Fruit fly (Drosophila melanogaster) whole organism, embryonic: Measurements from ENCODE around the gene CG14515.

ENCODE experiments used
- CG11085 ChIP-seq: fragments of 200-800 bp; sonication (Bioruptor generic); IDR thresholded peaks from 2 replicates; pipeline ENCODE4 v1.3.6; 2022; ENCODE audit warnings: missing biosample characterization, missing genetic modification characterization
- CG12219 ChIP-seq: fragments of 200-800 bp; sonication (Bioruptor generic); optimal IDR thresholded peaks from 3 replicates; lab custom pipeline; 2018; ENCODE audit warnings: missing biosample characterization, mild to moderate bottlenecking, missing genetic modification characterization
- CG12299 ChIP-seq: fragments of 200-800 bp; sonication (Bioruptor generic); optimal IDR thresholded peaks from 2 replicates; lab custom pipeline; 2018; ENCODE audit warnings: missing biosample characterization, mild to moderate bottlenecking, missing genetic modification characterization
- CG12769 ChIP-seq: fragments of 200-800 bp; sonication (Bioruptor generic); optimal IDR thresholded peaks from 2 replicates; lab custom pipeline; 2019; ENCODE audit warnings: missing biosample characterization, mild to moderate bottlenecking, missing genetic modification characterization, moderate library complexity
- CG13123 ChIP-seq: fragments of 200-800 bp; sonication (Bioruptor generic); optimal IDR thresholded peaks from 2 replicates; lab custom pipeline; 2016; ENCODE audit warnings: missing biosample characterization, missing genetic modification characterization
- CG13296 ChIP-seq: fragments of 200-800 bp; sonication (Bioruptor generic); optimal IDR thresholded peaks from 3 replicates; lab custom pipeline; 2018; ENCODE audit warnings: missing biosample characterization, mild to moderate bottlenecking, missing genetic modification characterization
- CG14860 ChIP-seq: fragments of 200-800 bp; sonication (Bioruptor generic); IDR thresholded peaks from 3 replicates; pipeline ENCODE4 v1.3.6; 2022; ENCODE audit warnings: missing biosample characterization, missing genetic modification characterization; ENCODE audit not compliant: partially characterized antibody
- CG15073 ChIP-seq: fragments of 200-800 bp; sonication (Bioruptor generic); optimal IDR thresholded peaks from 2 replicates; lab custom pipeline; 2016; ENCODE audit warnings: missing biosample characterization, missing genetic modification characterization
- CG1602 ChIP-seq: fragments of 200-800 bp; sonication (Bioruptor generic); optimal IDR thresholded peaks from 3 replicates; lab custom pipeline; 2016; ENCODE audit warnings: missing biosample characterization, missing genetic modification characterization
- CG16813 ChIP-seq: fragments of 200-800 bp; sonication (Bioruptor generic); IDR thresholded peaks from 3 replicates; pipeline ENCODE4 v1.3.6; 2022; ENCODE audit warnings: missing biosample characterization, missing genetic modification characterization; ENCODE audit not compliant: partially characterized antibody
- CG18619 ChIP-seq: fragments of 200-800 bp; sonication (Bioruptor generic); optimal IDR thresholded peaks from 3 replicates; lab custom pipeline; 2017; ENCODE audit warnings: missing biosample characterization, mild to moderate bottlenecking, missing genetic modification characterization
- CG42726 ChIP-seq: fragments of 200-800 bp; sonication (Bioruptor generic); IDR thresholded peaks from 2 replicates; pipeline ENCODE4 v1.3.6; 2022; ENCODE audit warnings: missing biosample characterization, missing genetic modification characterization; ENCODE audit not compliant: partially characterized antibody
- CG6254 ChIP-seq: fragments of 200-800 bp; sonication (Bioruptor generic); optimal IDR thresholded peaks from 3 replicates; lab custom pipeline; 2017; ENCODE audit warnings: mild to moderate bottlenecking, missing biosample characterization, missing genetic modification reagents, missing genetic modification characterization
- CG6689 ChIP-seq: fragments of 200-800 bp; sonication (Bioruptor generic); IDR thresholded peaks from 2 replicates; pipeline ENCODE4 v1.3.6; 2022; ENCODE audit warnings: missing biosample characterization, missing genetic modification characterization
- CG9437 ChIP-seq: fragments of 200-800 bp; sonication (Bioruptor generic); optimal IDR thresholded peaks from 2 replicates; lab custom pipeline; 2018; ENCODE audit warnings: missing biosample characterization, mild to moderate bottlenecking, missing genetic modification characterization
- CG9876 ChIP-seq: fragments of 200-800 bp; sonication (Bioruptor generic); optimal IDR thresholded peaks from 2 replicates; lab custom pipeline; 2016; ENCODE audit warnings: missing biosample characterization, missing genetic modification characterization
- Ets65A ChIP-seq: fragments of 200-800 bp; sonication (Bioruptor generic); peaks from one replicate; lab custom pipeline; 2016; ENCODE audit warnings: missing biosample characterization, missing genetic modification characterization
- Gug ChIP-seq: fragments of 200-800 bp; sonication (Bioruptor generic); IDR thresholded peaks from 4 replicates; pipeline ENCODE4 v1.3.6; 2022; ENCODE audit warnings: missing biosample characterization, missing genetic modification characterization
- HHEX ChIP-seq: fragments of 200-800 bp; sonication (Bioruptor generic); optimal IDR thresholded peaks from 3 replicates; lab custom pipeline; 2017; ENCODE audit warnings: missing biosample characterization, mild to moderate bottlenecking, missing genetic modification characterization, missing genetic modification reagents
- Med ChIP-seq: fragments of 200-800 bp; sonication (Bioruptor generic); peaks from one replicate; lab custom pipeline; 2016; ENCODE audit warnings: missing biosample characterization, missing genetic modification characterization, mild to moderate bottlenecking, inconsistent platforms, moderate library complexity
- Neu2 ChIP-seq: fragments of 200-800 bp; sonication (Bioruptor generic); optimal IDR thresholded peaks from 3 replicates; lab custom pipeline; 2016; ENCODE audit warnings: missing biosample characterization, missing genetic modification characterization, borderline replicate concordance
- Nf-YA ChIP-seq: fragments of 200-800 bp; sonication (Bioruptor generic); IDR thresholded peaks from 2 replicates; pipeline ENCODE4 v1.3.6; 2022; ENCODE audit warnings: missing biosample characterization, missing genetic modification characterization
- Oli ChIP-seq: fragments of 200-800 bp; sonication (Bioruptor generic); optimal IDR thresholded peaks from 2 replicates; lab custom pipeline; 2018; ENCODE audit warnings: missing biosample characterization, mild to moderate bottlenecking, missing genetic modification characterization, moderate library complexity
- Opbp ChIP-seq: fragments of 200-800 bp; sonication (Bioruptor generic); IDR thresholded peaks from 3 replicates; pipeline ENCODE4 v1.3.6; 2022; ENCODE audit warnings: missing biosample characterization, missing genetic modification characterization; ENCODE audit not compliant: partially characterized antibody
- Xbp1 ChIP-seq: fragments of 200-800 bp; sonication (Bioruptor generic); optimal IDR thresholded peaks from 3 replicates; lab custom pipeline; 2016; ENCODE audit warnings: missing biosample characterization, mild to moderate bottlenecking, missing genetic modification characterization
- ara ChIP-seq: fragments of 200-800 bp; sonication (Bioruptor generic); IDR thresholded peaks from 2 replicates; pipeline ENCODE4 v1.3.6; 2022; ENCODE audit warnings: missing biosample characterization, missing genetic modification characterization
- ase ChIP-seq: fragments of 200-800 bp; sonication (Bioruptor generic); IDR thresholded peaks from 3 replicates; pipeline ENCODE4 v1.3.6; 2022; ENCODE audit warnings: missing biosample characterization, missing genetic modification characterization
- chm ChIP-seq: fragments of 200-800 bp; sonication (Bioruptor generic); IDR thresholded peaks from 2 replicates; pipeline ENCODE4 v1.3.6; 2022; ENCODE audit warnings: missing biosample characterization, missing genetic modification characterization
- danr ChIP-seq: fragments of 200-800 bp; sonication (Bioruptor generic); IDR thresholded peaks from 2 replicates; pipeline ENCODE4 v1.3.6; 2022; ENCODE audit warnings: missing biosample characterization, missing genetic modification characterization
- fu2 ChIP-seq: fragments of 200-800 bp; sonication (Bioruptor generic); optimal IDR thresholded peaks from 2 replicates; lab custom pipeline; 2016; ENCODE audit warnings: missing biosample characterization, missing genetic modification characterization
- gfzf ChIP-seq: fragments of 200-800 bp; sonication (Bioruptor generic); optimal IDR thresholded peaks from 2 replicates; lab custom pipeline; 2016; ENCODE audit warnings: missing biosample characterization, mild to moderate bottlenecking, missing genetic modification characterization, moderate library complexity
- h ChIP-seq: fragments of >200 bp; optimal IDR thresholded peaks from 2 replicates; lab custom pipeline; 2017
- hkb ChIP-seq, 2 experiments: fragments of 200-800 bp in 1 of 2; fragments of >200 bp in 1 of 2; sonication (Bioruptor generic) in 1 of 2; IDR thresholded peaks in 1 of 2; optimal IDR thresholded peaks in 1 of 2; 2 replicates each; pipeline versions ENCODE4 v1.3.6 to Lab custom; 2017 to 2022; ENCODE audit warnings: missing biosample characterization in 1 of 2, missing genetic modification characterization in 1 of 2
- knrl ChIP-seq: fragments of 200-800 bp; sonication (Bioruptor generic); IDR thresholded peaks from 3 replicates; pipeline ENCODE4 v1.3.6; 2022; ENCODE audit warnings: missing biosample characterization, missing genetic modification characterization; ENCODE audit not compliant: partially characterized antibody
- otp ChIP-seq: fragments of 200-800 bp; sonication (Bioruptor generic); IDR thresholded peaks from 3 replicates; pipeline ENCODE4, ENCODE4 v1.3.6; 2022; ENCODE audit warnings: missing biosample characterization, missing genetic modification characterization
- pfk ChIP-seq: fragments of 200-800 bp; sonication (Bioruptor generic); optimal IDR thresholded peaks from 2 replicates; lab custom pipeline; 2018; ENCODE audit warnings: missing biosample characterization, mild to moderate bottlenecking, missing genetic modification characterization, moderate library complexity
- prd ChIP-seq, 3 experiments: fragments of >200 bp in 2 of 3; fragments of 200-800 bp in 1 of 3; sonication (Bioruptor generic) in 1 of 3; optimal IDR thresholded peaks in 2 of 3; IDR thresholded peaks in 1 of 3; 2 replicates in 2 of 3; 3 replicates in 1 of 3; pipeline versions ENCODE4 v1.3.6 to Lab custom; 2017 to 2022; ENCODE audit warnings: missing biosample characterization in 1 of 3, missing genetic modification characterization in 1 of 3
- sc ChIP-seq, 3 experiments: fragments of >200 bp in 2 of 3; fragments of 200-800 bp in 1 of 3; sonication (Bioruptor generic) in 1 of 3; optimal IDR thresholded peaks; 2 replicates in 2 of 3; 3 replicates in 1 of 3; lab custom pipeline; 2017; ENCODE audit warnings: mild to moderate bottlenecking in 1 of 3, missing biosample characterization in 1 of 3, missing genetic modification characterization in 1 of 3, missing genetic modification reagents in 1 of 3
- slbo ChIP-seq: fragments of 200-800 bp; sonication (Bioruptor generic); IDR thresholded peaks from 2 replicates; pipeline ENCODE4 v1.3.6; 2022; ENCODE audit warnings: missing biosample characterization, missing genetic modification characterization
- sqz ChIP-seq: fragments of 200-800 bp; sonication (Bioruptor generic); optimal IDR thresholded peaks from 3 replicates; lab custom pipeline; 2018; ENCODE audit warnings: missing biosample characterization, mild to moderate bottlenecking, missing genetic modification characterization
- tll ChIP-seq, 2 experiments: fragments of 200-800 bp in 1 of 2; fragments of >200 bp in 1 of 2; sonication (Bioruptor generic) in 1 of 2; optimal IDR thresholded peaks; 2 replicates each; lab custom pipeline; 2017 to 2019; ENCODE audit warnings: missing biosample characterization in 2 of 2, missing genetic modification characterization in 2 of 2, mild to moderate bottlenecking in 1 of 2, moderate library complexity in 1 of 2
- twi ChIP-seq: fragments of 200-800 bp; optimal IDR thresholded peaks from 2 replicates; lab custom pipeline; 2019; ENCODE audit warnings: missing biosample characterization, mild to moderate bottlenecking, missing genetic modification characterization, moderate library complexity
- unc-4 ChIP-seq: fragments of 200-800 bp; sonication (Bioruptor generic); IDR thresholded peaks from 2 replicates; pipeline ENCODE4 v1.3.6; 2022; ENCODE audit warnings: missing biosample characterization, missing genetic modification characterization; ENCODE audit not compliant: partially characterized antibody
- wek ChIP-seq: fragments of 200-800 bp; sonication (Bioruptor generic); optimal IDR thresholded peaks from 3 replicates; lab custom pipeline; 2018; ENCODE audit warnings: missing biosample characterization, mild to moderate bottlenecking, missing genetic modification characterization, moderate library complexity

Gene CG14515

DNA sequence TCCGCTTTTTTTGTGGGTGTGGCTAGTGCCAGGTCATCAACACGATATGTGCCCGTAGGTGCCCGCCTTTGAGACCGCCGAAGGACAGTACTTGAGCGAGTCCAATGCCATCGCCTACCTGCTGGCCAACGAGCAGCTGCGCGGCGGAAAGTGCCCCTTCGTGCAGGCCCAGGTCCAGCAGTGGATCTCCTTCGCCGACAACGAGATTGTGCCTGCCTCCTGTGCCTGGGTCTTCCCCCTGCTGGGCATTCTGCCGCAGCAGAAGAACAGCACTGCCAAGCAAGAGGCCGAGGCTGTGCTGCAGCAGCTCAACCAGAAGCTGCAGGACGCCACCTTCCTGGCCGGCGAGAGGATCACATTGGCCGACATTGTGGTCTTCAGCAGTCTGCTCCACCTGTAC, 23.2 kb downstream of the CG14515 start:
- TF ChIP-seq Med (GFP tag; lab: Kevin White, UChicago) (peak; percentile 71), Gug (GFP tag; lab: Robert Waterston, UW) (no peak), Ets65A (GFP tag; lab: Kevin White, UChicago) (peak; percentile 91), twi (tag; lab: Kevin White, UChicago) (no peak), CG11085 (GFP tag; lab: Robert Waterston, UW) (no peak), CG9876 (no peak), hkb (optimal IDR thresholded peaks at IDR 0.05; lab: Kevin White, UChicago) (no peak), hkb (GFP tag; IDR thresholded peaks at IDR 0.05; lab: Robert Waterston, UW) (no peak), unc-4 (GFP tag; lab: Robert Waterston, UW) (no peak), Oli (tag; lab: Kevin White, UChicago) (no peak), sc (optimal IDR thresholded peaks at IDR 0.05; lab: Kevin White, UChicago) (no peak), sc (GFP tag; optimal IDR thresholded peaks at IDR 0.05; lab: Kevin White, UChicago) (no peak), prd (optimal IDR thresholded peaks at IDR 0.05; lab: Kevin White, UChicago) (no peak), prd (GFP tag; IDR thresholded peaks at IDR 0.05; lab: Robert Waterston, UW) (no peak), CG6689 (no peak), chm (peak; percentile 40; the same call in 1 of the 2 replicates), wek (GFP tag; lab: Kevin White, UChicago) (no peak), CG14860 (GFP tag; lab: Robert Waterston, UW) (no peak), CG12219 (GFP tag; lab: Kevin White, UChicago) (no peak), pfk (GFP tag; lab: Kevin White, UChicago) (no peak), Neu2 (no peak), CG6254 (GFP tag; lab: Kevin White, UChicago) (no peak), CG13123 (no peak), tll (GFP tag; optimal IDR thresholded peaks at IDR 0.05; lab: Kevin White, UChicago) (no peak), HHEX (GFP tag; lab: Kevin White, UChicago) (no peak), CG12299 (tag; lab: Kevin White, UChicago) (no peak), CG1602 (GFP tag; lab: Kevin White, UChicago) (no peak), slbo (GFP tag; lab: Robert Waterston, UW) (no peak), otp (no peak), Xbp1 (GFP tag; lab: Kevin White, UChicago) (no peak)

DNA sequence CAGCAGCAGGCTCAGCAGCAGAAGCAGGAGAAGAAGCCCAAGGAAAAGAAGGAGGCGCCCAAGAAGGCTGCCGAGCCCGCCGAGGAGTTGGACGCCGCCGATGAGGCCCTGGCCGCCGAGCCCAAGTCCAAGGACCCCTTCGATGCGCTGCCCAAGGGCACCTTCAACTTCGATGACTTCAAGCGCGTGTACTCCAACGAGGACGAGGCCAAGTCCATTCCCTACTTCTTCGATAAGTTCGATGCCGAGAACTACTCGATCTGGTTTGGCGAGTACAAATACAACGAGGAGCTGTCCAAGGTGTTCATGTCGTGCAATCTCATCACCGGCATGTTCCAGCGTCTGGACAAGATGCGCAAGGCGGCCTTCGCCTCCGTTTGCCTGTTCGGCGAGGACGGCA, 23.8 kb downstream of the CG14515 start:
- TF ChIP-seq CG12769 (tag; lab: Kevin White, UChicago) (no peak), fu2 (GFP tag; lab: Kevin White, UChicago) (no peak), ase (GFP tag; lab: Robert Waterston, UW) (no peak), CG13296 (no peak), danr (GFP tag; lab: Robert Waterston, UW) (no peak), CG18619 (no peak), ara (GFP tag; lab: Robert Waterston, UW) (no peak), CG42726 (GFP tag; lab: Robert Waterston, UW) (no peak), knrl (GFP tag; lab: Robert Waterston, UW) (0 out of 3 replicates have a peak, but pooled peaks have one; percentile 4), CG9437 (GFP tag; lab: Kevin White, UChicago) (no peak), CG16813 (GFP tag; lab: Robert Waterston, UW) (0 out of 3 replicates have a peak, but pooled peaks have one; percentile 37), CG15073 (GFP tag; lab: Kevin White, UChicago) (no peak), Nf-YA (GFP tag; lab: Robert Waterston, UW) (no peak), sqz (GFP tag; lab: Kevin White, UChicago) (no peak), h (lab: Kevin White, UChicago) (no peak), gfzf (no peak), Opbp (GFP tag; lab: Robert Waterston, UW) (no peak)
